Fruit fly (Drosophila melanogaster) whole organism: ENCODE measurements around the gene CG4972.

ENCODE experiments used
- CG8478 ChIP-seq: fragments of >200 bp; optimal IDR thresholded peaks from 2 replicates; lab custom pipeline; 2018; ENCODE audit warnings: inconsistent platforms
- Dll ChIP-seq: fragments of >200 bp; optimal IDR thresholded peaks from 2 replicates; lab custom pipeline; 2017
- psq ChIP-seq: fragments of >200 bp; optimal IDR thresholded peaks from 2 replicates; lab custom pipeline; 2017
- usp ChIP-seq: fragments of >200 bp; optimal IDR thresholded peaks from 2 replicates; lab custom pipeline; 2017; ENCODE audit warnings: missing biosample characterization, missing genetic modification characterization, mixed read lengths

DNA sequence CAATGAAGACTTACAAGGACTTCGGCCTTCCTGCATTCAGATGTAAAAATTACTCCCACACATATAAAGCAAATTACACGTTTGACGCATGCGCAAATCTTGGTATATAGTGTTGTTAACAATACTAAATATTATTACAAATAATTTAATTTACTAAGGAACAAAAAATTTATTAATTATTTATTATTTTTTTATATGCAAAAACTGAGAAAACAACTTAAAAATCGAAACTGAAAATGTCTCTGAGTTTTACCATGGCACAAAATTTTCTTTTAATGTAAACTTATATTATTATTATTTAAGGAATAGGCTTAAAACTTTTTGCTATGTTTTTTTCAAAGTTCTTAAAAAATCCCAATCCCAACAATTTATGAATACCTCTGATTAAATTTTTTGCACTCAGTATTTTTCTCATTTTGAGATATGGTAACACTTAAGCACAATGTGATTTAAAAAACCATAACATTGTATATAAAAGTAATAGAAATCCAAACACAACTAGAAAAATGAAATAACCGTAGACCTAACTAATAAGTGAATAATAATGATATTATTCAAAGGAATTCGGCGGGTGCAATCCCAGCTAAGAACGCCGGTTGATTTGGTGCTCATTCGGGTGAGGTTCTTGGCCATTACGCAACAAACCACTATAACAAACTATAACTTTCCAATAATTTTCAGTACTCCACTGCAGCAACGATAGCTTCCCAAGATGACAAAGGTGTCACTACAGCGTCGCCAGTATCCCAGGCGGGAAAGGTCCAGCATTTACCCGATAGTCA lies 16.7 kb downstream of the CG4972 start, which contains the start of the genes Schip1 and Cox10:
- TF ChIP-seq Dll (lab: Kevin White, UChicago), result no peak
- TF ChIP-seq psq (lab: Kevin White, UChicago), result no peak
- TF ChIP-seq usp, result no peak
- TF ChIP-seq CG8478 (lab: Kevin White, UChicago), result no peak
